Fruit fly (Drosophila melanogaster): ENCODE data around the gene Cdc5.

Cdc5 gene

dm6 chr3L:361201-361600, at the start of gene Cdc5, which contains the start of gene CG1233:
Cdc5 (minus strand) TSS chr3L:361383.
CG1233 (plus strand) TSS chr3L:361472.
- TF ChIP-seq Dll (optimal IDR thresholded peaks at IDR 0.05) = no peak
- no peak for TF ChIP-seq CG8478 (optimal IDR thresholded peaks at IDR 0.05)
- TF ChIP-seq EcR (GFP tag; optimal IDR thresholded peaks at IDR 0.05) = no peak
- TF ChIP-seq psq (optimal IDR thresholded peaks at IDR 0.05) = no peak
- no peak for TF ChIP-seq pan (optimal IDR thresholded peaks at IDR 0.05)
- no peak for TF ChIP-seq usp (GFP tag; optimal IDR thresholded peaks at IDR 0.05)

- TF ChIP-seq usp (GFP tag; optimal IDR thresholded peaks at IDR 0.05) (no peak), pan (optimal IDR thresholded peaks at IDR 0.05) (no peak), CG8478 (optimal IDR thresholded peaks at IDR 0.05) (no peak), Dll (optimal IDR thresholded peaks at IDR 0.05) (no peak), EcR (GFP tag; optimal IDR thresholded peaks at IDR 0.05) (no peak), psq (optimal IDR thresholded peaks at IDR 0.05) (no peak)
Observed at dm6 chr3L:409791-410190, 48.6 kb upstream of the Cdc5 start.

- no peak for TF ChIP-seq CG8478 (optimal IDR thresholded peaks at IDR 0.05)
- TF ChIP-seq psq (optimal IDR thresholded peaks at IDR 0.05) = no peak
- no peak for TF ChIP-seq pan (optimal IDR thresholded peaks at IDR 0.05)
- TF ChIP-seq Dll (optimal IDR thresholded peaks at IDR 0.05) = no peak
- no peak for TF ChIP-seq usp (GFP tag; optimal IDR thresholded peaks at IDR 0.05)
- TF ChIP-seq EcR (GFP tag; optimal IDR thresholded peaks at IDR 0.05) = no peak
Observed at dm6 chr3L:400252-400651, 39.1 kb upstream of the Cdc5 start.

DNA sequence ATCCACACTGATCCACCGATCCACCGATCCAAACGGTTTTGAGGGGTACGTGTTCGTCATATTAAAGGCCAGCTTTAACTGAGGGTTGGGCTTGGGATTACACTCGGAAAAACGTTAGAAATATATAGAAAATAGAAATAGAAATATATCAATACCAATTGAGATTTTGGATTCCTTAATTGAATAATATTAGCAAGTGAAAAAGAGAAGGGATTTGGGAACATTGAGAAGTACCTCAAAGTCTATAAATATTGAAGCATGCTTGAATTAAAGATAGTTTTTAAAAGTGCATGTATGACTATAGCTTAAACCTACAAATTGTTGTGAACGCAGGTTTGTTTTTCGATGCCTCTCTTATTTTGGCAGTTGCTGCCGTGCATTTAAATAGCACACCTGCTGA, 34.0 kb upstream of the Cdc5 start:
- no peak for TF ChIP-seq EcR (GFP tag; optimal IDR thresholded peaks at IDR 0.05)
- no peak for TF ChIP-seq usp (GFP tag; optimal IDR thresholded peaks at IDR 0.05)
- TF ChIP-seq Dll (optimal IDR thresholded peaks at IDR 0.05) = no peak
- no peak for TF ChIP-seq psq (optimal IDR thresholded peaks at IDR 0.05)
- TF ChIP-seq CG8478 (optimal IDR thresholded peaks at IDR 0.05) = no peak
- no peak for TF ChIP-seq pan (optimal IDR thresholded peaks at IDR 0.05)

dm6 chr3L:392622-393159, 31.5 kb upstream of the Cdc5 start, which contains the start of gene trh:
trh (minus strand) TSS chr3L:392633.
- TF ChIP-seq psq (optimal IDR thresholded peaks at IDR 0.05) = no peak

- no peak for TF ChIP-seq EcR (GFP tag; optimal IDR thresholded peaks at IDR 0.05)
- no peak for TF ChIP-seq pan (optimal IDR thresholded peaks at IDR 0.05)
- TF ChIP-seq CG8478 (optimal IDR thresholded peaks at IDR 0.05) = no peak
- TF ChIP-seq psq (optimal IDR thresholded peaks at IDR 0.05) = no peak
- TF ChIP-seq Dll (optimal IDR thresholded peaks at IDR 0.05) = no peak
- no peak for TF ChIP-seq usp (GFP tag; optimal IDR thresholded peaks at IDR 0.05)
Observed at dm6 chr3L:390194-390593, 29.0 kb upstream of the Cdc5 start.

DNA sequence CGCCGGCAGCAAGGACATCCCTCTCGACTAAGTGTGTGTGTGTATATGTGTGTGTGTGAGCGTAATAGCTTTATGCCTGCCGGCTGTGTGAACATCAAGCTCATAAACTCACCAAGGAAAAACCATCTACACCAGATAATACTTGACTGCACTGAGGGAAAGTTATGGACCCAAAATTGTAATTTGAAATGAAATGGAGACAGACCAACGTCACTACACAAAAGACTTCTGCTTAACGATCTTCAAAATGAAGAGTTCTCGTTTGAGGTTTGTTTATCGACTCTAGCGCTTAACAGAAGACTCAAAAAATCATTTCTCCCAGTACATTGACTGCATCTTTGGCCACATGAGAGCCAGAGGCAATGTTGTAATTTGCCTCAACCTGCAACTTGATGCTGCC, 26.9 kb upstream of the Cdc5 start:
- TF ChIP-seq pan (optimal IDR thresholded peaks at IDR 0.05) (no peak), EcR (GFP tag; optimal IDR thresholded peaks at IDR 0.05) (no peak), psq (optimal IDR thresholded peaks at IDR 0.05) (no peak), usp (GFP tag; optimal IDR thresholded peaks at IDR 0.05) (no peak), CG8478 (optimal IDR thresholded peaks at IDR 0.05) (no peak), Dll (optimal IDR thresholded peaks at IDR 0.05) (no peak)

dm6 chr3L:385095-385494, 23.9 kb upstream of the Cdc5 start:
- TF ChIP-seq pan (optimal IDR thresholded peaks at IDR 0.05) = no peak

dm6 chr3L:380886-381546, 19.8 kb upstream of the Cdc5 start:
- no peak for TF ChIP-seq usp (GFP tag; optimal IDR thresholded peaks at IDR 0.05)
- TF ChIP-seq EcR (GFP tag; optimal IDR thresholded peaks at IDR 0.05) = no peak
- no peak for TF ChIP-seq psq (optimal IDR thresholded peaks at IDR 0.05)
- no peak for TF ChIP-seq Dll (optimal IDR thresholded peaks at IDR 0.05)
- no peak for TF ChIP-seq CG8478 (optimal IDR thresholded peaks at IDR 0.05)
- TF ChIP-seq pan (optimal IDR thresholded peaks at IDR 0.05) = no peak

DNA sequence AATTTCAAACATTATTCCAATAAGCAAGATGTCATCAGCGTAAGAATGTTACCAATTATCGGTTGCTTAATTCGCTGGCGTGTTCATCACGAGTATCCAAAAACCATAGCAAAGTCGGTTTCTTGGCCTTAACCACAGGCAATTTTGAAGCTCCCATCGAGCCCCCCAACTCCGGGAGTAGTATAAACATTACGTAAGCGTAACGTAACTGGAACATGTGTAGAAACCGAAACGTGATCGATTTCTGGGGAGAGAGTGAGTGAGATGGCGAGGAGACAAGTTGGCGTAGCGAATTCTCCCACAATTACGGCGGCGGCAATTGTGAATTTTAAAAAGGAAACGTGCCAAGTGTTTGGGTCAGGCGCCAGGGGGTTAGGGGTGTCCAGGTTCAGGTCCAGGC, 17.7 kb upstream of the Cdc5 start:
- no peak for TF ChIP-seq usp (GFP tag; optimal IDR thresholded peaks at IDR 0.05)

dm6 chr3L:378072-378423, 16.9 kb upstream of the Cdc5 start:
- TF ChIP-seq EcR (GFP tag; optimal IDR thresholded peaks at IDR 0.05) (no peak), CG8478 (optimal IDR thresholded peaks at IDR 0.05) (peak; percentile 100), Dll (optimal IDR thresholded peaks at IDR 0.05) (peak; percentile 55), psq (optimal IDR thresholded peaks at IDR 0.05) (no peak), pan (optimal IDR thresholded peaks at IDR 0.05) (no peak), usp (GFP tag; optimal IDR thresholded peaks at IDR 0.05) (no peak)

dm6 chr3L:377222-378071, 16.3 kb upstream of the Cdc5 start:
- TF ChIP-seq pan (optimal IDR thresholded peaks at IDR 0.05) = no peak
- no peak for TF ChIP-seq psq (optimal IDR thresholded peaks at IDR 0.05)
- TF ChIP-seq CG8478 (optimal IDR thresholded peaks at IDR 0.05) = no peak
- no peak for TF ChIP-seq usp (GFP tag; optimal IDR thresholded peaks at IDR 0.05)
- no peak for TF ChIP-seq EcR (GFP tag; optimal IDR thresholded peaks at IDR 0.05)
- no peak for TF ChIP-seq Dll (optimal IDR thresholded peaks at IDR 0.05)

DNA sequence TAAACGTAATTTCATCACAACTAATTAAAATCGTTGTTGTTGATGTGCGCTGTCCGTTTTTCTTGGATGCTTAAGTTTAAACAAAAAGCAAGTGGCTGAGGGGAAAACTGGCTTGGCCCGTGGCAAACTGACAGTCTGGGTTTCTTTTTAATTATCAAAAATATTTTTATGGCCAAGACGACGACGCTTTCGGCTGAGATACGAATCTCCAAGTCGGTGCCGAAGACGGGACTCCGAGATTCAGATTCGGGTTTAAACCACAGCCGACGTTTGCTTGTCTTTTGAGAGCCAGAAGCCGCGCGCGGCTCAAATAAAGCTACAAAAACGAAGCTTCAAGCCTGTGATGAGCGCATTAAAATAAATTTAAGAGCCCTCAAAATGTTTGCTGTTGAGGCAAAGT, 14.5 kb upstream of the Cdc5 start:
- no peak for TF ChIP-seq EcR (GFP tag; optimal IDR thresholded peaks at IDR 0.05)
- no peak for TF ChIP-seq Dll (optimal IDR thresholded peaks at IDR 0.05)
- TF ChIP-seq usp (GFP tag; optimal IDR thresholded peaks at IDR 0.05) = no peak
- TF ChIP-seq CG8478 (optimal IDR thresholded peaks at IDR 0.05) = no peak
